Worm (Caenorhabditis elegans) whole organism, early embryonic: ENCODE measurements around the gene lelo-3.

ENCODE experiments used
- ama-1 ChIP-seq: fragments of 150-350 bp; optimal IDR thresholded peaks from 2 replicates; lab custom pipeline; 2014
- ets-7 ChIP-seq: sonication (generic microtip); optimal IDR thresholded peaks from 2 replicates; lab custom pipeline; 2016; ENCODE audit warnings: missing genotype, missing genetic modification characterization, missing compliant biosample characterization
- flt-1 ChIP-seq: fragments of 200-800 bp; sonication (Bioruptor generic); IDR thresholded peaks from 2 replicates; pipeline ENCODE4 v1.3.6; 2022; ENCODE audit warnings: missing genetic modification characterization, missing compliant biosample characterization
- hmbx-1 ChIP-seq: sonication (generic microtip); optimal IDR thresholded peaks from 2 replicates; lab custom pipeline; 2016; ENCODE audit warnings: mild to moderate bottlenecking, missing genetic modification characterization, missing compliant biosample characterization
- pes-1 ChIP-seq: fragments of 200-800 bp; sonication (Bioruptor generic); IDR thresholded peaks from 2 replicates; pipeline ENCODE4 v1.3.6; 2022; ENCODE audit warnings: missing genetic modification reagents, missing genetic modification characterization, missing compliant biosample characterization

DNA sequence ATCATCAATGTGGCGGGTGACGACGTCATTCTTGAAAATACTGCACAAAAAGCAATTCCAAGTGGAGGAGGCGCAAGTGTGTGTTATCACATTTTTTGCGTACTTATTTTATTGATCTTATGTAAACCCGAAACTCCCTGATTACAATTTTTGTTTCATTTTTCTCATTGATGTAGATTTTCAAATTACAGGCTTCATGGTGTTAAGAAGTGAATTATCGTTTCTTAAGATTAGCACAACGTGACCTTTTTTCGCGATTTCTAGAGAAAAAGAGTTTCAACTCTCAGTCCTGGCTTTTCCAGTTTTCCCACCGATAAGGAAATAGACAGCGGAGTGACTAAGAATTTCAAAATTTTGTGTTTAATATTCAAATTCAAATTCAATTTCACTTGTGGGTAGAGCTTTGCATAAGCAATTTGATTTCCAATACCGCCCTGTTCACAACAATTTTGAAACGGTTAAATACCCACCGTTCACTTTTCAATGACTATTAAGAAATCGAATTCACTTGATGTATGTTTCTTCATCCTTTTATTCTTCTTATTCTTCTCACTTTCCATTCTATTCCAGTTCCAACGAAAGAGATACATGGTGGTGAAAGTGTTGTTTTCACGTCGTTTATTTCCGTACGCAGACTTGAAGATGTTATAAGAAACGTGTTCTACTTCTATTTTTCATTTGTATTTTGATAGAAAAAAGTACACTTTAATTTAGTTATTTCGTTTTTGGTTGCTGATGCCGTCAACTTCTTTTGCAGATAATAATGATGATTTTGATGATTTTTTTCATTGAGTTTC is 4.6 kb upstream of the lelo-3 start:
- TF ChIP-seq ama-1 (lab: Kevin White, UChicago) (no peak), flt-1 (GFP tag; lab: Robert Waterston, UW) (no peak), ets-7 (no peak), pes-1 (GFP tag; lab: Robert Waterston, UW) (no peak), hmbx-1 (no peak)
